Fruit fly (Drosophila melanogaster) whole organism, embryonic: Measurements from ENCODE around the gene CG11726.
A peak's percentile ranks its signal among the peaks of the same experiment; 100 is the strongest.

Source experiments
- ATbp ChIP-seq: fragments of 200-800 bp; sonication (Bioruptor generic); optimal IDR thresholded peaks from 2 replicates; lab custom pipeline; 2017; ENCODE audit warnings: missing biosample characterization, mild to moderate bottlenecking, missing genetic modification characterization, missing genetic modification reagents
- Atf-2 ChIP-seq: fragments of 200-800 bp; sonication (Bioruptor generic); optimal IDR thresholded peaks from 2 replicates; lab custom pipeline; 2016; ENCODE audit warnings: missing biosample characterization, missing genetic modification characterization
- B-H1 ChIP-seq: fragments of 200-800 bp; sonication (Bioruptor generic); IDR thresholded peaks from 3 replicates; pipeline ENCODE4 v1.3.6; 2022; ENCODE audit warnings: missing biosample characterization, missing genetic modification characterization
- CG1024 ChIP-seq: fragments of 200-800 bp; sonication (Bioruptor generic); IDR thresholded peaks from 2 replicates; pipeline ENCODE4 v1.3.6; 2022; ENCODE audit warnings: missing biosample characterization, missing genetic modification characterization
- CG11085 ChIP-seq: fragments of 200-800 bp; sonication (Bioruptor generic); IDR thresholded peaks from 2 replicates; pipeline ENCODE4 v1.3.6; 2022; ENCODE audit warnings: missing biosample characterization, missing genetic modification characterization
- CG11504 ChIP-seq: fragments of 200-800 bp; sonication (Bioruptor generic); optimal IDR thresholded peaks from 3 replicates; lab custom pipeline; 2019; ENCODE audit warnings: missing biosample characterization, mild to moderate bottlenecking, missing genetic modification characterization, moderate library complexity
- CG11723 ChIP-seq: fragments of 200-800 bp; sonication (Bioruptor generic); optimal IDR thresholded peaks from 2 replicates; lab custom pipeline; 2017; ENCODE audit warnings: missing biosample characterization, mild to moderate bottlenecking, missing genetic modification characterization
- CG14014 ChIP-seq: fragments of 200-800 bp; sonication (Bioruptor generic); IDR thresholded peaks from 2 replicates; pipeline ENCODE4 v1.3.6; 2022; ENCODE audit warnings: missing biosample characterization, missing genetic modification characterization
- CG14860 ChIP-seq: fragments of 200-800 bp; sonication (Bioruptor generic); IDR thresholded peaks from 3 replicates; pipeline ENCODE4 v1.3.6; 2022; ENCODE audit warnings: missing biosample characterization, missing genetic modification characterization; ENCODE audit not compliant: partially characterized antibody
- CG1647 ChIP-seq: fragments of 200-800 bp; sonication (Bioruptor generic); optimal IDR thresholded peaks from 3 replicates; lab custom pipeline; 2016; ENCODE audit warnings: missing biosample characterization, missing genetic modification characterization
- CG17361 ChIP-seq: fragments of 200-800 bp; sonication (Bioruptor generic); IDR thresholded peaks from 3 replicates; pipeline ENCODE4 v1.3.6; 2022; ENCODE audit warnings: missing biosample characterization, missing genetic modification characterization
- CG18262 ChIP-seq: fragments of 200-800 bp; optimal IDR thresholded peaks from 3 replicates; lab custom pipeline; 2019; ENCODE audit warnings: missing biosample characterization, mild to moderate bottlenecking, missing genetic modification characterization, moderate library complexity
- CG31365 ChIP-seq: fragments of 200-800 bp; sonication (Bioruptor generic); optimal IDR thresholded peaks from 2 replicates; lab custom pipeline; 2018; ENCODE audit warnings: missing biosample characterization, mild to moderate bottlenecking, missing genetic modification characterization
- CG3407 ChIP-seq: fragments of 200-800 bp; sonication (Bioruptor generic); optimal IDR thresholded peaks from 2 replicates; lab custom pipeline; 2018; ENCODE audit warnings: missing biosample characterization, mild to moderate bottlenecking, missing genetic modification characterization
- CG3847 ChIP-seq: fragments of 200-800 bp; sonication (Bioruptor generic); IDR thresholded peaks from 2 replicates; pipeline ENCODE4 v1.3.6; 2022; ENCODE audit warnings: missing biosample characterization, missing genetic modification characterization
- CG3995 ChIP-seq: fragments of 200-800 bp; sonication (Bioruptor generic); optimal IDR thresholded peaks from 3 replicates; lab custom pipeline; 2016; ENCODE audit warnings: missing biosample characterization, missing genetic modification characterization
- CG6765 ChIP-seq: fragments of 200-800 bp; sonication (Bioruptor generic); optimal IDR thresholded peaks from 3 replicates; lab custom pipeline; 2017; ENCODE audit warnings: missing biosample characterization, mild to moderate bottlenecking, missing genetic modification characterization
- CG6791 ChIP-seq: fragments of 200-800 bp; sonication (Bioruptor generic); IDR thresholded peaks from 3 replicates; pipeline ENCODE4 v1.3.6; 2022; ENCODE audit warnings: missing biosample characterization, missing genetic modification characterization; ENCODE audit not compliant: partially characterized antibody
- CoRest ChIP-seq: fragments of 200-800 bp; sonication (Bioruptor generic); optimal IDR thresholded peaks from 3 replicates; lab custom pipeline; 2018; ENCODE audit warnings: missing biosample characterization, mild to moderate bottlenecking, missing genetic modification characterization, moderate library complexity
- Dbx ChIP-seq: fragments of 200-800 bp; sonication (Bioruptor generic); IDR thresholded peaks from 3 replicates; pipeline ENCODE4 v1.3.6; 2022; ENCODE audit warnings: missing biosample characterization, missing genetic modification characterization
- Dek ChIP-seq: fragments of 200-800 bp; sonication (Bioruptor generic); optimal IDR thresholded peaks from 3 replicates; lab custom pipeline; 2019; ENCODE audit warnings: missing biosample characterization, mild to moderate bottlenecking, missing genetic modification characterization, moderate library complexity
- Dfd ChIP-seq, 2 experiments: fragments of >200 bp; optimal IDR thresholded peaks; 2 replicates each; lab custom pipeline; 2017; ENCODE audit warnings: missing biosample characterization in 2 of 2, missing genetic modification characterization in 2 of 2
- Eip74EF ChIP-seq, 2 experiments: fragments of 200-800 bp in 1 of 2; fragments of >200 bp in 1 of 2; sonication (Bioruptor generic) in 1 of 2; optimal IDR thresholded peaks; 2 replicates each; lab custom pipeline; 2017 to 2019; ENCODE audit warnings: missing biosample characterization in 2 of 2, missing genetic modification characterization in 2 of 2, mild to moderate bottlenecking in 1 of 2, moderate library complexity in 1 of 2
- Gug ChIP-seq: fragments of 200-800 bp; sonication (Bioruptor generic); IDR thresholded peaks from 4 replicates; pipeline ENCODE4 v1.3.6; 2022; ENCODE audit warnings: missing biosample characterization, missing genetic modification characterization
- Hr39 ChIP-seq: fragments of >200 bp; optimal IDR thresholded peaks from 2 replicates; lab custom pipeline; 2017
- NK7.1 ChIP-seq: fragments of 200-800 bp; sonication (Bioruptor generic); optimal IDR thresholded peaks from 3 replicates; lab custom pipeline; 2016; ENCODE audit warnings: missing biosample characterization, missing genetic modification characterization
- Nf-YA ChIP-seq: fragments of 200-800 bp; sonication (Bioruptor generic); IDR thresholded peaks from 2 replicates; pipeline ENCODE4 v1.3.6; 2022; ENCODE audit warnings: missing biosample characterization, missing genetic modification characterization
- NfI ChIP-seq: fragments of 200-800 bp; sonication (Bioruptor generic); optimal IDR thresholded peaks from 3 replicates; lab custom pipeline; 2018; ENCODE audit warnings: missing biosample characterization, mild to moderate bottlenecking, missing genetic modification characterization, moderate library complexity
- Oli ChIP-seq: fragments of 200-800 bp; sonication (Bioruptor generic); optimal IDR thresholded peaks from 2 replicates; lab custom pipeline; 2018; ENCODE audit warnings: missing biosample characterization, mild to moderate bottlenecking, missing genetic modification characterization, moderate library complexity
- Opbp ChIP-seq: fragments of 200-800 bp; sonication (Bioruptor generic); IDR thresholded peaks from 3 replicates; pipeline ENCODE4 v1.3.6; 2022; ENCODE audit warnings: missing biosample characterization, missing genetic modification characterization; ENCODE audit not compliant: partially characterized antibody
- Pdp1 ChIP-seq, 2 experiments: fragments of 200-800 bp; sonication (Bioruptor generic); optimal IDR thresholded peaks; 3 replicates each; lab custom pipeline; 2016; ENCODE audit warnings: missing biosample characterization in 2 of 2, missing genetic modification characterization in 2 of 2, mild to moderate bottlenecking in 1 of 2, moderate library complexity in 1 of 2
- Sox100B ChIP-seq: fragments of 200-800 bp; sonication (Bioruptor generic); optimal IDR thresholded peaks from 3 replicates; lab custom pipeline; 2018; ENCODE audit warnings: missing biosample characterization, mild to moderate bottlenecking, missing genetic modification characterization
- Usf ChIP-seq: fragments of 200-800 bp; sonication (Bioruptor generic); optimal IDR thresholded peaks from 2 replicates; lab custom pipeline; 2017; ENCODE audit warnings: missing genotype, missing biosample characterization, missing genetic modification characterization
- abd-A ChIP-seq: fragments of 200-800 bp; sonication (Bioruptor generic); optimal IDR thresholded peaks from 3 replicates; lab custom pipeline; 2019; ENCODE audit warnings: missing biosample characterization, mild to moderate bottlenecking, missing genetic modification characterization, moderate library complexity
- bbx ChIP-seq: fragments of 200-800 bp; sonication (Bioruptor generic); IDR thresholded peaks from 2 replicates; pipeline ENCODE4 v1.3.6; 2022; ENCODE audit warnings: missing biosample characterization, missing genetic modification characterization; ENCODE audit not compliant: partially characterized antibody
- caup ChIP-seq: fragments of 200-800 bp; sonication (Bioruptor generic); optimal IDR thresholded peaks from 3 replicates; lab custom pipeline; 2017; ENCODE audit warnings: missing biosample characterization, mild to moderate bottlenecking, missing genetic modification characterization, moderate library complexity; ENCODE audit not compliant: severe bottlenecking
- chinmo ChIP-seq: fragments of 200-800 bp; sonication (Bioruptor generic); IDR thresholded peaks from 4 replicates; pipeline ENCODE4 v1.3.6; 2022; ENCODE audit warnings: missing biosample characterization, missing genetic modification characterization; ENCODE audit not compliant: partially characterized antibody
- ci ChIP-seq: fragments of 200-800 bp; sonication (Bioruptor generic); IDR thresholded peaks from 3 replicates; pipeline ENCODE4 v1.3.6; 2022; ENCODE audit warnings: missing biosample characterization, missing genetic modification characterization
- da ChIP-seq: fragments of 200-800 bp; sonication (Bioruptor generic); optimal IDR thresholded peaks from 2 replicates; lab custom pipeline; 2016; ENCODE audit warnings: missing biosample characterization, missing genetic modification characterization
- dmrt11E ChIP-seq: fragments of 200-800 bp; sonication (Bioruptor generic); optimal IDR thresholded peaks from 3 replicates; lab custom pipeline; 2018; ENCODE audit warnings: missing biosample characterization, mild to moderate bottlenecking, missing genetic modification characterization, moderate library complexity
- lbe ChIP-seq: fragments of 200-800 bp; sonication (Bioruptor generic); optimal IDR thresholded peaks from 2 replicates; lab custom pipeline; 2016; ENCODE audit warnings: missing biosample characterization, mild to moderate bottlenecking, missing genetic modification characterization
- onecut ChIP-seq: fragments of 200-800 bp; sonication (Bioruptor generic); IDR thresholded peaks from 2 replicates; pipeline ENCODE4 v1.3.6; 2022; ENCODE audit warnings: missing biosample characterization, missing genetic modification characterization
- repo ChIP-seq: fragments of 200-800 bp; sonication (Bioruptor generic); optimal IDR thresholded peaks from 2 replicates; lab custom pipeline; 2016; ENCODE audit warnings: missing biosample characterization, missing genetic modification characterization
- sc ChIP-seq, 3 experiments: fragments of >200 bp in 2 of 3; fragments of 200-800 bp in 1 of 3; sonication (Bioruptor generic) in 1 of 3; optimal IDR thresholded peaks; 2 replicates in 2 of 3; 3 replicates in 1 of 3; lab custom pipeline; 2017; ENCODE audit warnings: mild to moderate bottlenecking in 1 of 3, missing biosample characterization in 1 of 3, missing genetic modification characterization in 1 of 3, missing genetic modification reagents in 1 of 3
- sens-2 ChIP-seq: fragments of 200-800 bp; sonication (Bioruptor generic); IDR thresholded peaks from 2 replicates; pipeline ENCODE4 v1.3.6; 2022; ENCODE audit warnings: missing biosample characterization, missing genetic modification characterization
- ssp ChIP-seq: fragments of 200-800 bp; sonication (Bioruptor generic); IDR thresholded peaks from 2 replicates; pipeline ENCODE4 v1.3.6; 2022; ENCODE audit warnings: missing biosample characterization, missing genetic modification characterization
- stc ChIP-seq: fragments of 200-800 bp; sonication (Bioruptor generic); IDR thresholded peaks from 2 replicates; pipeline ENCODE4 v1.3.6; 2022; ENCODE audit warnings: missing biosample characterization, missing genetic modification characterization
- ttk ChIP-seq: fragments of 200-800 bp; sonication (Bioruptor generic); IDR thresholded peaks from 2 replicates; pipeline ENCODE4 v2.1.2; 2022; ENCODE audit warnings: missing biosample characterization, missing genetic modification characterization

Gene CG11726

DNA sequence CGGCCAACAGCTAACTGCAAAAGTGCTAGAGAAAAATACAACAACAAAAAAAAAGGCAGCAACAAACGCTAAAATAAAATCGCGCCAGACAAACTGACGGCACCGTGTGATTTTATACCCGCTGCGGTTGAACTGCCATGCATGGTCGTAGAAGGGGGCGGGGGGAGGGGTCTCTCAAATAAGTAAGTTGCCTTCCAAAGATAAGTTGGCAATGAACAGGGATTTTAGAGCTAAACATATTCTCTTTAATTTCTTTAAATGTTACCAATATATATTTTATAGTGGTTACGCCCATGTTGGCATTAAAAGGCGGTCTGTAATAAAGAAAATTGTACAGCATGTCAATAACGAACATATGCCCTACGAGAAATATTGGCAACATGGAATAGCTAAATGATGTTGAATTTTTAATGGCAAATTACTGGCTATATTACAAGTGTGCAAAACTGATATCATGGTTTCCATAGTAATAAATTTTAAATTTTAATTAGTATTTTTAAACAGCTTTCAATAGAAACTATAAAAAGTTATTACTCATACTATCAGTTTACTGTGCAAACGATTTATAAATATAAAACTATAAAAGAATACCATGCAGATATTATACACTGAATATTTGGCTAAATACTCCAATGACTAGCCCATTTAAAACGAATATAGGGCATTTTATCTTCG, 36.9 kb downstream of the CG11726 start:
- TF ChIP-seq bbx (GFP tag; lab: Robert Waterston, UW) (no peak), Opbp (GFP tag; lab: Robert Waterston, UW) (no peak), Sox100B (GFP tag; lab: Kevin White, UChicago) (peak; percentile 8), sc (optimal IDR thresholded peaks at IDR 0.05; lab: Kevin White, UChicago) (no peak), sc (GFP tag; optimal IDR thresholded peaks at IDR 0.05; lab: Kevin White, UChicago) (peak; percentile 14), CG3995 (GFP tag; lab: Kevin White, UChicago) (peak; percentile 27), Oli (peak; percentile 88), lbe (GFP tag; lab: Kevin White, UChicago) (peak; percentile 69), ATbp (GFP tag; lab: Kevin White, UChicago) (peak; percentile 77), CG6791 (GFP tag; lab: Robert Waterston, UW) (no peak), CG11085 (peak; percentile 48; the same call in 1 of the 2 replicates), Nf-YA (GFP tag; lab: Robert Waterston, UW) (no peak), B-H1 (GFP tag; lab: Robert Waterston, UW) (peak; percentile 59; the same call in 1 of the 3 replicates), CG14860 (no peak), Pdp1 (GFP tag; optimal IDR thresholded peaks at IDR 0.05; lab: Kevin White, UChicago) (peak; percentile 60 to 70), CG31365 (tag; lab: Kevin White, UChicago) (no peak), Usf (peak; percentile 56), chinmo (no peak), Hr39 (no peak), CG18262 (tag; lab: Kevin White, UChicago) (peak; percentile 48), Atf-2 (GFP tag; lab: Kevin White, UChicago) (peak; percentile 22), onecut (GFP tag; lab: Robert Waterston, UW) (peak; percentile 53), da (GFP tag; lab: Kevin White, UChicago) (no peak), Gug (GFP tag; lab: Robert Waterston, UW) (peak; percentile 53; the same call in 3 of the 4 replicates), stc (peak; percentile 76), CG17361 (GFP tag; lab: Robert Waterston, UW) (peak; percentile 34; the same call in 1 of the 3 replicates), CG6765 (GFP tag; lab: Kevin White, UChicago) (no peak), ci (GFP tag; lab: Robert Waterston, UW) (peak; percentile 89), CG11504 (tag; lab: Kevin White, UChicago) (peak; percentile 83), ttk (peak; percentile 76), NK7.1 (GFP tag; lab: Kevin White, UChicago) (no peak), CG11723 (GFP tag; lab: Kevin White, UChicago) (peak; percentile 65), Dek (tag; lab: Kevin White, UChicago) (peak; percentile 69), CG1647 (GFP tag; lab: Kevin White, UChicago) (peak; percentile 30), abd-A (tag; lab: Kevin White, UChicago) (no peak), NfI (peak; percentile 82), dmrt11E (tag; lab: Kevin White, UChicago) (peak; percentile 64), Eip74EF (GFP tag; optimal IDR thresholded peaks at IDR 0.05; lab: Kevin White, UChicago) (no peak), caup (peak; percentile 26), CG1024 (GFP tag; lab: Robert Waterston, UW) (no peak), Dfd (GFP tag; optimal IDR thresholded peaks at IDR 0.05; lab: Kevin White, UChicago) (no peak), CoRest (tag; lab: Kevin White, UChicago) (peak; percentile 80), Dbx (GFP tag; lab: Robert Waterston, UW) (0 out of 3 replicates have a peak, but pooled peaks have one; percentile 55), ssp (GFP tag; lab: Robert Waterston, UW) (peak; percentile 53), CG3847 (GFP tag; lab: Robert Waterston, UW) (peak; percentile 75), sens-2 (0 out of 2 replicates have a peak, but pooled peaks have one; percentile 43), CG14014 (GFP tag; lab: Robert Waterston, UW) (peak; percentile 80), repo (GFP tag; lab: Kevin White, UChicago) (no peak), CG3407 (GFP tag; lab: Kevin White, UChicago) (peak; percentile 43)
